Fruit fly (Drosophila melanogaster) whole organism, embryonic: ENCODE measurements around the gene CG15027.
A peak's percentile ranks its signal among the peaks of the same experiment; 100 is the strongest.

Experiments used
- Abd-B ChIP-seq: fragments of 200-800 bp; sonication (Bioruptor generic); optimal IDR thresholded peaks from 2 replicates; lab custom pipeline; 2018; ENCODE audit warnings: missing biosample characterization, mild to moderate bottlenecking, missing genetic modification characterization, moderate library complexity
- Adf1 ChIP-seq: fragments of 200-800 bp; sonication (Bioruptor generic); IDR thresholded peaks from 2 replicates; pipeline ENCODE4 v1.3.6; 2022; ENCODE audit warnings: missing biosample characterization, missing genetic modification characterization
- Antp ChIP-seq: fragments of 200-800 bp; sonication (Bioruptor generic); optimal IDR thresholded peaks from 3 replicates; lab custom pipeline; 2016; ENCODE audit warnings: missing biosample characterization, missing genetic modification characterization
- CG10147 ChIP-seq: fragments of 200-800 bp; sonication (Bioruptor generic); optimal IDR thresholded peaks from 2 replicates; lab custom pipeline; 2019; ENCODE audit warnings: missing biosample characterization, mild to moderate bottlenecking, missing genetic modification characterization, moderate library complexity
- CG10431 ChIP-seq: fragments of 200-800 bp; sonication (Bioruptor generic); optimal IDR thresholded peaks from 3 replicates; lab custom pipeline; 2018; ENCODE audit warnings: missing biosample characterization, mild to moderate bottlenecking, missing genetic modification characterization
- CG10543 ChIP-seq: fragments of 200-800 bp; sonication (Bioruptor generic); optimal IDR thresholded peaks from 3 replicates; lab custom pipeline; 2017; ENCODE audit warnings: missing biosample characterization, mild to moderate bottlenecking, missing genetic modification characterization, moderate library complexity
- CG10979 ChIP-seq: fragments of 200-800 bp; sonication (Bioruptor generic); optimal IDR thresholded peaks from 2 replicates; lab custom pipeline; 2018; ENCODE audit warnings: missing biosample characterization, mild to moderate bottlenecking, missing genetic modification characterization, moderate library complexity
- CG11504 ChIP-seq: fragments of 200-800 bp; sonication (Bioruptor generic); optimal IDR thresholded peaks from 3 replicates; lab custom pipeline; 2019; ENCODE audit warnings: missing biosample characterization, mild to moderate bottlenecking, missing genetic modification characterization, moderate library complexity
- CG12155 ChIP-seq: fragments of 200-800 bp; sonication (Bioruptor generic); optimal IDR thresholded peaks from 3 replicates; lab custom pipeline; 2016; ENCODE audit warnings: missing biosample characterization, missing genetic modification characterization
- CG13296 ChIP-seq: fragments of 200-800 bp; sonication (Bioruptor generic); optimal IDR thresholded peaks from 3 replicates; lab custom pipeline; 2018; ENCODE audit warnings: missing biosample characterization, mild to moderate bottlenecking, missing genetic modification characterization
- CG2875 ChIP-seq: fragments of 200-800 bp; sonication (Bioruptor generic); optimal IDR thresholded peaks from 2 replicates; lab custom pipeline; 2017; ENCODE audit warnings: missing biosample characterization, mild to moderate bottlenecking, missing genetic modification characterization, missing genetic modification reagents
- CG3065 ChIP-seq: fragments of 200-800 bp; sonication (Bioruptor generic); optimal IDR thresholded peaks from 2 replicates; lab custom pipeline; 2016; ENCODE audit warnings: missing biosample characterization, missing genetic modification characterization
- CG31388 ChIP-seq: fragments of 200-800 bp; sonication (Bioruptor generic); optimal IDR thresholded peaks from 2 replicates; lab custom pipeline; 2016; ENCODE audit warnings: missing biosample characterization, missing genetic modification characterization
- CG32767 ChIP-seq: fragments of 200-800 bp; sonication (Bioruptor generic); IDR thresholded peaks from 2 replicates; pipeline ENCODE4 v1.3.6; 2022; ENCODE audit warnings: missing biosample characterization, missing genetic modification characterization
- CG34376 ChIP-seq: fragments of 200-800 bp; sonication (Bioruptor generic); optimal IDR thresholded peaks from 2 replicates; lab custom pipeline; 2018; ENCODE audit warnings: missing biosample characterization, mild to moderate bottlenecking, missing genetic modification characterization
- CG3995 ChIP-seq: fragments of 200-800 bp; sonication (Bioruptor generic); optimal IDR thresholded peaks from 3 replicates; lab custom pipeline; 2016; ENCODE audit warnings: missing biosample characterization, missing genetic modification characterization
- CG4360 ChIP-seq: fragments of 200-800 bp; sonication (Bioruptor generic); IDR thresholded peaks from 2 replicates; pipeline ENCODE4 v1.3.6; 2022; ENCODE audit warnings: missing biosample characterization, missing genetic modification characterization
- CG4730 ChIP-seq: fragments of 200-800 bp; sonication (Bioruptor generic); IDR thresholded peaks from 2 replicates; pipeline ENCODE4 v1.3.6; 2022; ENCODE audit warnings: missing biosample characterization, missing genetic modification characterization
- CG6683 ChIP-seq: fragments of 200-800 bp; sonication (Bioruptor generic); optimal IDR thresholded peaks from 2 replicates; lab custom pipeline; 2017; ENCODE audit warnings: missing biosample characterization, mild to moderate bottlenecking, missing genetic modification characterization, missing genetic modification reagents
- CG6765 ChIP-seq: fragments of 200-800 bp; sonication (Bioruptor generic); optimal IDR thresholded peaks from 3 replicates; lab custom pipeline; 2017; ENCODE audit warnings: missing biosample characterization, mild to moderate bottlenecking, missing genetic modification characterization
- CG7928 ChIP-seq: fragments of 200-800 bp; sonication (Bioruptor generic); optimal IDR thresholded peaks from 2 replicates; lab custom pipeline; 2017; ENCODE audit warnings: missing biosample characterization, mild to moderate bottlenecking, missing genetic modification characterization
- CG9797 ChIP-seq: fragments of 200-800 bp; sonication (Bioruptor generic); optimal IDR thresholded peaks from 3 replicates; lab custom pipeline; 2018; ENCODE audit warnings: missing biosample characterization, mild to moderate bottlenecking, missing genetic modification characterization
- Dek ChIP-seq: fragments of 200-800 bp; sonication (Bioruptor generic); optimal IDR thresholded peaks from 3 replicates; lab custom pipeline; 2019; ENCODE audit warnings: missing biosample characterization, mild to moderate bottlenecking, missing genetic modification characterization, moderate library complexity
- Dref ChIP-seq: fragments of 200-800 bp; sonication (Bioruptor generic); IDR thresholded peaks from 2 replicates; pipeline ENCODE4 v1.3.6; 2022; ENCODE audit warnings: missing biosample characterization, missing genetic modification characterization
- Elba2 ChIP-seq: fragments of 200-800 bp; sonication (Bioruptor generic); optimal IDR thresholded peaks from 3 replicates; lab custom pipeline; 2016; ENCODE audit warnings: missing biosample characterization, missing genetic modification characterization
- Gsc ChIP-seq: fragments of 200-800 bp; sonication (Bioruptor generic); IDR thresholded peaks from 2 replicates; pipeline ENCODE4 v1.3.6; 2022; ENCODE audit warnings: missing biosample characterization, missing genetic modification characterization
- HLH4C ChIP-seq: fragments of 200-800 bp; sonication (Bioruptor generic); IDR thresholded peaks from 3 replicates; pipeline ENCODE4 v1.3.6; 2022; ENCODE audit warnings: missing biosample characterization, missing genetic modification characterization; ENCODE audit not compliant: partially characterized antibody
- HLH54F ChIP-seq: fragments of 200-800 bp; sonication (Bioruptor generic); optimal IDR thresholded peaks from 3 replicates; lab custom pipeline; 2016; ENCODE audit warnings: missing biosample characterization, missing genetic modification characterization
- Hr39 ChIP-seq: fragments of >200 bp; optimal IDR thresholded peaks from 2 replicates; lab custom pipeline; 2017
- MBD-R2 ChIP-seq: fragments of 200-800 bp; sonication (Bioruptor generic); IDR thresholded peaks from 2 replicates; pipeline ENCODE4 v1.3.6; 2022; ENCODE audit warnings: missing biosample characterization, missing genetic modification characterization
- Meics ChIP-seq: fragments of 200-800 bp; sonication (Bioruptor generic); optimal IDR thresholded peaks from 2 replicates; lab custom pipeline; 2017; ENCODE audit warnings: missing biosample characterization, mild to moderate bottlenecking, missing genetic modification characterization
- Pdp1 ChIP-seq, 2 experiments: fragments of 200-800 bp; sonication (Bioruptor generic); optimal IDR thresholded peaks; 3 replicates each; lab custom pipeline; 2016; ENCODE audit warnings: missing biosample characterization in 2 of 2, missing genetic modification characterization in 2 of 2, mild to moderate bottlenecking in 1 of 2, moderate library complexity in 1 of 2
- az2 ChIP-seq: fragments of 200-800 bp; sonication (Bioruptor generic); optimal IDR thresholded peaks from 3 replicates; lab custom pipeline; 2016; ENCODE audit warnings: missing biosample characterization, missing genetic modification characterization
- bab2 ChIP-seq: fragments of 200-800 bp; sonication (Bioruptor generic); optimal IDR thresholded peaks from 2 replicates; lab custom pipeline; 2016; ENCODE audit warnings: missing biosample characterization, missing genetic modification characterization
- btn ChIP-seq: fragments of 200-800 bp; sonication (Bioruptor generic); optimal IDR thresholded peaks from 2 replicates; lab custom pipeline; 2016; ENCODE audit warnings: missing biosample characterization, missing genetic modification characterization
- ci ChIP-seq: fragments of 200-800 bp; sonication (Bioruptor generic); IDR thresholded peaks from 3 replicates; pipeline ENCODE4 v1.3.6; 2022; ENCODE audit warnings: missing biosample characterization, missing genetic modification characterization
- dpn ChIP-seq, 2 experiments: fragments of 200-800 bp; sonication (Bioruptor generic); optimal IDR thresholded peaks; 3 replicates each; lab custom pipeline; 2016; ENCODE audit warnings: missing biosample characterization in 2 of 2, missing genetic modification characterization in 2 of 2
- exex ChIP-seq: fragments of 200-800 bp; sonication (Bioruptor generic); optimal IDR thresholded peaks from 4 replicates; lab custom pipeline; 2018; ENCODE audit warnings: missing biosample characterization, mild to moderate bottlenecking, missing genetic modification characterization, moderate library complexity
- fd3F ChIP-seq: fragments of 200-800 bp; sonication (Bioruptor generic); optimal IDR thresholded peaks from 2 replicates; lab custom pipeline; 2018; ENCODE audit warnings: missing biosample characterization, mild to moderate bottlenecking, missing genetic modification characterization, moderate library complexity
- gcm2 ChIP-seq: fragments of 200-800 bp; sonication (Bioruptor generic); optimal IDR thresholded peaks from 2 replicates; lab custom pipeline; 2016; ENCODE audit warnings: missing biosample characterization, missing genetic modification characterization
- insv ChIP-seq, 2 experiments: fragments of 200-800 bp; sonication (Bioruptor generic); optimal IDR thresholded peaks; 3 replicates each; lab custom pipeline; 2016 to 2018; ENCODE audit warnings: missing biosample characterization in 2 of 2, missing genetic modification characterization in 2 of 2
- jing ChIP-seq: fragments of 200-800 bp; sonication (Bioruptor generic); optimal IDR thresholded peaks from 2 replicates; lab custom pipeline; 2018; ENCODE audit warnings: missing biosample characterization, mild to moderate bottlenecking, missing genetic modification characterization
- jumu ChIP-seq: fragments of 200-800 bp; sonication (Bioruptor generic); optimal IDR thresholded peaks from 3 replicates; lab custom pipeline; 2016; ENCODE audit warnings: missing biosample characterization, missing genetic modification characterization
- lilli ChIP-seq: fragments of 200-800 bp; sonication (Bioruptor generic); optimal IDR thresholded peaks from 3 replicates; lab custom pipeline; 2016; ENCODE audit warnings: missing biosample characterization, missing genetic modification characterization
- odd ChIP-seq: fragments of 200-800 bp; sonication (Bioruptor generic); optimal IDR thresholded peaks from 2 replicates; lab custom pipeline; 2017; ENCODE audit warnings: missing biosample characterization, mild to moderate bottlenecking, missing genetic modification characterization
- org-1 ChIP-seq: fragments of 200-800 bp; sonication (Bioruptor generic); optimal IDR thresholded peaks from 2 replicates; lab custom pipeline; 2017; ENCODE audit warnings: missing biosample characterization, missing genetic modification characterization
- otp ChIP-seq: fragments of 200-800 bp; sonication (Bioruptor generic); IDR thresholded peaks from 3 replicates; pipeline ENCODE4, ENCODE4 v1.3.6; 2022; ENCODE audit warnings: missing biosample characterization, missing genetic modification characterization
- pb ChIP-seq: fragments of 200-800 bp; sonication (Bioruptor generic); optimal IDR thresholded peaks from 3 replicates; lab custom pipeline; 2016; ENCODE audit warnings: missing biosample characterization, missing genetic modification characterization
- run ChIP-seq: fragments of 200-800 bp; sonication (Bioruptor generic); optimal IDR thresholded peaks from 3 replicates; lab custom pipeline; 2018; ENCODE audit warnings: missing biosample characterization, mild to moderate bottlenecking, missing genetic modification characterization
- seq ChIP-seq: fragments of 200-800 bp; sonication (Bioruptor generic); IDR thresholded peaks from 2 replicates; pipeline ENCODE4 v1.3.6; 2022; ENCODE audit warnings: missing biosample characterization, missing genetic modification characterization
- vvl ChIP-seq: fragments of 200-800 bp; sonication (Bioruptor generic); IDR thresholded peaks from 2 replicates; pipeline ENCODE4 v1.3.6; 2022; ENCODE audit warnings: missing biosample characterization, missing genetic modification characterization

CG15027 gene

dm6 chrX:15066374-15067057 is 19.1 kb downstream of the CG15027 start, which contains the start of the genes opm and dob (continued):
- no peak for TF ChIP-seq pb (GFP tag; lab: Kevin White, UChicago)
- TF ChIP-seq CG13296 (GFP tag; lab: Kevin White, UChicago) = no peak
- TF ChIP-seq exex = peak; percentile 18
- peak; percentile 15 for TF ChIP-seq bab2
- TF ChIP-seq Dek (tag; lab: Kevin White, UChicago) = peak; percentile 24
- no peak for TF ChIP-seq Dref (GFP tag; lab: Robert Waterston, UW)
- TF ChIP-seq CG7928 (GFP tag; lab: Kevin White, UChicago) = no peak
- peak; percentile 37 for TF ChIP-seq Meics
- TF ChIP-seq CG34376 (GFP tag; lab: Kevin White, UChicago) = no peak
- TF ChIP-seq Abd-B (GFP tag; lab: Kevin White, UChicago) = peak; percentile 50
- TF ChIP-seq CG12155 (GFP tag; lab: Kevin White, UChicago) = no peak
- TF ChIP-seq Pdp1 (GFP tag; optimal IDR thresholded peaks at IDR 0.05; lab: Kevin White, UChicago) = no peak
- peak in 1 of 2 experiments; percentile 3 for TF ChIP-seq dpn (GFP tag; optimal IDR thresholded peaks at IDR 0.05; lab: Kevin White, UChicago)
- TF ChIP-seq MBD-R2 (GFP tag; lab: Robert Waterston, UW) = peak; percentile 40; the same call in 1 of the 2 replicates
- no peak for TF ChIP-seq CG6765
- no peak for TF ChIP-seq CG3995 (GFP tag; lab: Kevin White, UChicago)
- TF ChIP-seq lilli = no peak
- TF ChIP-seq CG3065 = no peak
- no peak for TF ChIP-seq CG10431 (GFP tag; lab: Kevin White, UChicago)
- TF ChIP-seq fd3F (GFP tag; lab: Kevin White, UChicago) = no peak
- TF ChIP-seq CG4360 (GFP tag; lab: Robert Waterston, UW) = no peak
- no peak for TF ChIP-seq jing (GFP tag; lab: Kevin White, UChicago)
- TF ChIP-seq CG10147 (GFP tag; lab: Kevin White, UChicago) = peak; percentile 20
- TF ChIP-seq Elba2 (GFP tag; lab: Kevin White, UChicago) = no peak
- no peak for TF ChIP-seq gcm2
- TF ChIP-seq HLH54F (GFP tag; lab: Kevin White, UChicago) = no peak
- TF ChIP-seq az2 = no peak
- peak; percentile 6 for TF ChIP-seq CG10543 (GFP tag; lab: Kevin White, UChicago)
- TF ChIP-seq jumu (GFP tag; lab: Kevin White, UChicago) = no peak
- peak; percentile 67 for TF ChIP-seq CG9797
- no peak for TF ChIP-seq Gsc (GFP tag; lab: Robert Waterston, UW)
- TF ChIP-seq CG4730 (GFP tag; lab: Robert Waterston, UW) = no peak
- TF ChIP-seq CG11504 (tag; lab: Kevin White, UChicago) = peak; percentile 56
- no peak for TF ChIP-seq seq (GFP tag; lab: Robert Waterston, UW)
- no peak for TF ChIP-seq otp (GFP tag; lab: Robert Waterston, UW)
- no peak for TF ChIP-seq insv (GFP tag; optimal IDR thresholded peaks at IDR 0.05; lab: Kevin White, UChicago)
- TF ChIP-seq odd = no peak
- TF ChIP-seq run = no peak
- TF ChIP-seq ci (GFP tag; lab: Robert Waterston, UW) = no peak
- no peak for TF ChIP-seq Adf1 (GFP tag; lab: Robert Waterston, UW)
- no peak for TF ChIP-seq HLH4C
- TF ChIP-seq Antp (GFP tag; lab: Kevin White, UChicago) = no peak
- TF ChIP-seq CG31388 (GFP tag; lab: Kevin White, UChicago) = no peak
- TF ChIP-seq org-1 (GFP tag; lab: Kevin White, UChicago) = no peak
- no peak for TF ChIP-seq Hr39 (lab: Kevin White, UChicago)
- no peak for TF ChIP-seq CG6683 (GFP tag; lab: Kevin White, UChicago)
- TF ChIP-seq btn = no peak
- TF ChIP-seq CG2875 (GFP tag; lab: Kevin White, UChicago) = no peak
- TF ChIP-seq vvl = no peak
- TF ChIP-seq CG32767 (GFP tag; lab: Robert Waterston, UW) = no peak
- TF ChIP-seq CG10979 (tag; lab: Kevin White, UChicago) = no peak
